Worm (Caenorhabditis elegans) whole organism, L1 larva: ENCODE measurements around the gene C01G10.6.
A peak's percentile ranks its signal among the peaks of the same experiment; 100 is the strongest.

Source experiments
- C16A3.4 ChIP-seq: fragments of 150-350 bp; optimal IDR thresholded peaks from 2 replicates; lab custom pipeline; 2014; ENCODE audit warnings: missing biosample characterization, missing genetic modification characterization
- F16B12.6 ChIP-seq: fragments of 150-350 bp; optimal IDR thresholded peaks from 2 replicates; lab custom pipeline; 2014; ENCODE audit warnings: missing biosample characterization, missing genetic modification characterization
- aha-1 ChIP-seq: fragments of 150-350 bp; optimal IDR thresholded peaks from 2 replicates; lab custom pipeline; 2014; ENCODE audit warnings: missing biosample characterization, missing genetic modification characterization
- aly-2 ChIP-seq: fragments of 150-350 bp; optimal IDR thresholded peaks from 2 replicates; lab custom pipeline; 2014; ENCODE audit warnings: missing biosample characterization, missing genetic modification characterization
- blmp-1 ChIP-seq: fragments of 150-350 bp; optimal IDR thresholded peaks from 2 replicates; lab custom pipeline; 2014; ENCODE audit warnings: missing biosample characterization, missing genetic modification characterization
- ceh-8 ChIP-seq: fragments of 200-800 bp; sonication (Bioruptor generic); optimal IDR thresholded peaks from 2 replicates; lab custom pipeline; 2018; ENCODE audit warnings: mild to moderate bottlenecking, missing genetic modification characterization, moderate library complexity, missing compliant biosample characterization
- ceh-90 ChIP-seq: sonication (generic microtip); optimal IDR thresholded peaks from 2 replicates; lab custom pipeline; 2016; ENCODE audit warnings: missing genetic modification characterization, missing compliant biosample characterization
- ces-1 ChIP-seq: fragments of 150-350 bp; optimal IDR thresholded peaks from 2 replicates; lab custom pipeline; 2014; ENCODE audit warnings: missing biosample characterization, missing genetic modification reagents, missing genetic modification characterization
- dpl-1 ChIP-seq, 3 experiments: fragments of 150-350 bp in 2 of 3; sonication (generic microtip) in 1 of 3; optimal IDR thresholded peaks; 2 replicates each; lab custom pipeline; 2014 to 2017; ENCODE audit warnings: missing biosample characterization in 3 of 3, missing genetic modification characterization in 3 of 3, missing genetic modification reagents in 3 of 3
- efl-1 ChIP-seq, 4 experiments: fragments of 150-350 bp; optimal IDR thresholded peaks in 3 of 4; peaks in 1 of 4; 1 replicate in 1 of 4; 2 replicates in 3 of 4; lab custom pipeline; 2014; ENCODE audit warnings: missing biosample characterization in 2 of 4, missing genetic modification characterization in 2 of 4, missing genetic modification reagents in 2 of 4
- egl-13 ChIP-seq: sonication (generic microtip); optimal IDR thresholded peaks from 2 replicates; lab custom pipeline; 2016; ENCODE audit warnings: missing genotype, missing genetic modification reagents, missing genetic modification characterization, missing compliant biosample characterization
- fkh-8 ChIP-seq: sonication (generic microtip); optimal IDR thresholded peaks from 2 replicates; lab custom pipeline; 2016; ENCODE audit warnings: mild to moderate bottlenecking, missing genetic modification characterization, missing compliant biosample characterization
- grh-1 ChIP-seq: fragments of 200-800 bp; sonication (Bioruptor generic); IDR thresholded peaks from 2 replicates; pipeline ENCODE4 v1.3.6; 2022; ENCODE audit warnings: missing genetic modification reagents, missing genetic modification characterization, missing compliant biosample characterization
- isw-1 ChIP-seq: fragments of 200-800 bp; sonication (Bioruptor generic); IDR thresholded peaks from 2 replicates; pipeline ENCODE4 v1.3.6; 2022; ENCODE audit warnings: missing genetic modification characterization, missing compliant biosample characterization
- jun-1 ChIP-seq: fragments of 150-350 bp; optimal IDR thresholded peaks from 2 replicates; lab custom pipeline; 2014; ENCODE audit warnings: missing biosample characterization, missing genetic modification reagents, missing genetic modification characterization
- lin-13 ChIP-seq: fragments of 150-350 bp; optimal IDR thresholded peaks from 2 replicates; lab custom pipeline; 2014; ENCODE audit warnings: missing biosample characterization, missing genetic modification reagents, missing genetic modification characterization
- lir-3 ChIP-seq: sonication (generic microtip); optimal IDR thresholded peaks from 2 replicates; lab custom pipeline; 2016; ENCODE audit warnings: mild to moderate bottlenecking, missing genetic modification characterization, moderate library complexity, missing compliant biosample characterization; ENCODE audit not compliant: poor library complexity
- mdl-1 ChIP-seq, 2 experiments: fragments of 150-350 bp; optimal IDR thresholded peaks; 2 replicates each; lab custom pipeline; 2014 to 2017; ENCODE audit warnings: missing biosample characterization in 2 of 2, missing genetic modification characterization in 2 of 2, inconsistent platforms in 1 of 2
- nhr-11 ChIP-seq: fragments of 150-350 bp; optimal IDR thresholded peaks from 2 replicates; lab custom pipeline; 2014; ENCODE audit warnings: missing biosample characterization, missing genetic modification characterization
- nhr-12 ChIP-seq: sonication (generic microtip); optimal IDR thresholded peaks from 2 replicates; lab custom pipeline; 2017; ENCODE audit warnings: missing biosample characterization, missing genetic modification characterization
- nhr-28 ChIP-seq: fragments of 150-350 bp; optimal IDR thresholded peaks from 2 replicates; lab custom pipeline; 2014; ENCODE audit warnings: missing biosample characterization, missing genetic modification characterization
- nhr-47 ChIP-seq: sonication (generic microtip); optimal IDR thresholded peaks from 2 replicates; lab custom pipeline; 2016; ENCODE audit warnings: mild to moderate bottlenecking, missing genetic modification characterization, moderate library complexity, missing compliant biosample characterization
- nhr-71 ChIP-seq: sonication (generic microtip); optimal IDR thresholded peaks from 2 replicates; lab custom pipeline; 2016; ENCODE audit warnings: mild to moderate bottlenecking, missing genetic modification characterization, moderate library complexity, missing compliant biosample characterization
- nhr-84 ChIP-seq: sonication (generic microtip); optimal IDR thresholded peaks from 2 replicates; lab custom pipeline; 2017; ENCODE audit warnings: missing biosample characterization, missing genetic modification characterization
- nhr-85 ChIP-seq: sonication (generic microtip); peaks from one replicate; lab custom pipeline; 2016; ENCODE audit warnings: missing genetic modification characterization, inconsistent platforms, missing compliant biosample characterization
- skn-1 ChIP-seq: fragments of 150-350 bp; optimal IDR thresholded peaks from 2 replicates; lab custom pipeline; 2014; ENCODE audit warnings: missing biosample characterization, missing genetic modification characterization
- snpc-4 ChIP-seq: fragments of 150-350 bp; optimal IDR thresholded peaks from 2 replicates; lab custom pipeline; 2014; ENCODE audit warnings: missing biosample characterization, missing genetic modification characterization
- snu-23 ChIP-seq: sonication (generic microtip); optimal IDR thresholded peaks from 2 replicates; lab custom pipeline; 2016; ENCODE audit warnings: missing genetic modification characterization, missing compliant biosample characterization
- sox-4 ChIP-seq: sonication (generic microtip); optimal IDR thresholded peaks from 2 replicates; lab custom pipeline; 2016; ENCODE audit warnings: missing genetic modification characterization, missing compliant biosample characterization
- sptf-1 ChIP-seq: fragments of 150-350 bp; optimal IDR thresholded peaks from 2 replicates; lab custom pipeline; 2014; ENCODE audit warnings: missing biosample characterization, missing genetic modification characterization
- sup-37 ChIP-seq: fragments of 200-800 bp; sonication (Bioruptor generic); optimal IDR thresholded peaks from 2 replicates; lab custom pipeline; 2018; ENCODE audit warnings: mild to moderate bottlenecking, missing genetic modification characterization, missing compliant biosample characterization
- swsn-7 ChIP-seq: sonication (generic microtip); optimal IDR thresholded peaks from 2 replicates; lab custom pipeline; 2016; ENCODE audit warnings: missing genetic modification characterization, missing compliant biosample characterization
- unc-62 ChIP-seq: fragments of 150-350 bp; optimal IDR thresholded peaks from 2 replicates; lab custom pipeline; 2014; ENCODE audit warnings: missing biosample characterization, missing genetic modification reagents, missing genetic modification characterization
- unc-86 ChIP-seq: sonication (generic microtip); optimal IDR thresholded peaks from 2 replicates; lab custom pipeline; 2016; ENCODE audit warnings: missing genetic modification characterization, missing compliant biosample characterization
- vab-15 ChIP-seq: sonication (generic microtip); optimal IDR thresholded peaks from 2 replicates; lab custom pipeline; 2017; ENCODE audit warnings: missing genotype, mild to moderate bottlenecking, missing genetic modification characterization, missing compliant biosample characterization
- zag-1 ChIP-seq: fragments of 150-350 bp; optimal IDR thresholded peaks from 2 replicates; lab custom pipeline; 2014; ENCODE audit warnings: missing biosample characterization, missing genetic modification characterization

Gene C01G10.6

DNA sequence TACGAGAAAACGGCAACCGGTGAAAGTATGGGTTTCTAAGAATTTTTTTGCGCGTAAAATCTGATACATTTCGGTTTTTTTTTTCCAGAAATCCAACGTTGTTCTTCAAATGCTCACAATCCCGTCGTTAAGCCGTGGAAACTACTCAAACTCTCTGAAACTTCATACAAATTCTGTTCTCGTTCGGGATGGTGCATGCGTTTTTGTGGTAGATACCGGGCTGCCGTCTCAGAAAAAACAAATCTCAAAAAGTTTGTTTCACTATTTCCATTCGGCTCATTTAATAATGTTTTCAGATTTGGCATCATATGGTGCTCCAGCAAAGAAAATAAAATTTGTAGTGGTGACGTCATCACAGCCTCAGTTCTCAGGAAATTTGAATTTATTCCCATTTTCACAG is 32.7 kb upstream of the C01G10.6 start:
- TF ChIP-seq sptf-1 (no peak), ceh-90 (tag; lab: Kevin White, UChicago) (no peak), fkh-8 (tag; lab: Kevin White, UChicago) (no peak), vab-15 (tag; lab: Kevin White, UChicago) (no peak), nhr-84 (tag; lab: Kevin White, UChicago) (no peak), nhr-28 (tag; lab: Kevin White, UChicago) (no peak), isw-1 (GFP tag; lab: Robert Waterston, UW) (no peak), unc-62 (no peak), sox-4 (tag; lab: Kevin White, UChicago) (no peak), nhr-47 (tag; lab: Kevin White, UChicago) (no peak), F16B12.6 (tag; lab: Kevin White, UChicago) (no peak), ces-1 (GFP tag; lab: Kevin White, UChicago) (no peak), skn-1 (tag; lab: Kevin White, UChicago) (no peak), nhr-71 (no peak), swsn-7 (tag; lab: Kevin White, UChicago) (no peak), aha-1 (tag; lab: Kevin White, UChicago) (no peak)

DNA sequence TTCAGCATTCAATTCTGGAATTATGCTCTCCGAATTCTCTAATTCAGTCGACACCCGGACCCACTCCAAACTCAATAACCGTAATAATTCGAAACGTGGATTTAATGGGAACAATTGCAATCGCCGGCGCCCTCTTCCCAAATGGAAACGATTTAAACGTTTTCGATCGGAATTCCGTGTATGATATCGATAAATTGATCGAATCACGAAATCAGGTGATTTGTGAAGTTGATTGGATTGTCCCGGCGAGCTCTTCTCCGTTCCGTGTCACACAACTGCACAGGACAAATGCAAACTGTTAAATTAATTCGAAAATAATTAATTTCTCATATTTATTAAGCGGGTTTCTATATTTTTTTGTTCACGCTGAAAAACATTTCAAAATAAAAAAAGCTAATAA is 31.6 kb upstream of the C01G10.6 start, which contains the start of gene C25D7.16:
TSS of gene C25D7.16 (plus strand) at position 301 of the 400 bp plus-strand sequence.
- TF ChIP-seq efl-1 (optimal IDR thresholded peaks at IDR 0.05; lab: Kevin White, UChicago) (no peak), efl-1 (GFP tag; optimal IDR thresholded peaks at IDR 0.05 in 1 of 2; lab: Kevin White, UChicago) (peak in 1 of 2 experiments; percentile 49), snu-23 (no peak)

DNA sequence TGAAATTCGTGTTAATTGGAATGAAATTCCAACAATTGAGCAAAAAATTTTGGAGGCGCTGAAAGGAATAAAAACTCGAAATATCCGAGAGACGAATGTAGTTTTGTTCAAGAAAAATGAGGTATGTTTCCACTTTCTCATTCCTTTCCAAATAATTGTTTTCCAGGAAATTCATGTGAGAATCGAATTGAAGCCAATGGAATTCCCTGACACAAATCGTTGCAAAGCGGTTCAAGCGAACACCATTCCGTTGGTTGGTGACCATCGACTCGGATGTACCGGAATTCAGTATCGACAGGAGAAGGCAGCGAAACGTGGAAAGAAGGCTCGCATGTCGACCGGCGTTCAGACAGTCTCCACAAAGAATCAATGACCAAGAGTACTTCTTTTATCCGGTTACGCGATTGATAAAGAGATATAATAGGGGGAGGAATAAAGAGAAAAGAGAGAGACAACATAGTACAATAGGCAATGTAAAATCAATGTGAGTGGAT is 31.1 kb upstream of the C01G10.6 start:
- TF ChIP-seq jun-1 (tag; lab: Kevin White, UChicago) (no peak), dpl-1 (GFP tag; optimal IDR thresholded peaks at IDR 0.05; lab: Kevin White, UChicago) (no peak), unc-86 (tag; lab: Kevin White, UChicago) (no peak), aly-2 (tag; lab: Kevin White, UChicago) (no peak), fkh-8 (tag; lab: Kevin White, UChicago) (no peak), aha-1 (tag; lab: Kevin White, UChicago) (no peak), snpc-4 (tag; lab: Kevin White, UChicago) (no peak), ceh-8 (GFP tag; lab: Kevin White, UChicago) (no peak), lir-3 (tag; lab: Kevin White, UChicago) (no peak)

DNA sequence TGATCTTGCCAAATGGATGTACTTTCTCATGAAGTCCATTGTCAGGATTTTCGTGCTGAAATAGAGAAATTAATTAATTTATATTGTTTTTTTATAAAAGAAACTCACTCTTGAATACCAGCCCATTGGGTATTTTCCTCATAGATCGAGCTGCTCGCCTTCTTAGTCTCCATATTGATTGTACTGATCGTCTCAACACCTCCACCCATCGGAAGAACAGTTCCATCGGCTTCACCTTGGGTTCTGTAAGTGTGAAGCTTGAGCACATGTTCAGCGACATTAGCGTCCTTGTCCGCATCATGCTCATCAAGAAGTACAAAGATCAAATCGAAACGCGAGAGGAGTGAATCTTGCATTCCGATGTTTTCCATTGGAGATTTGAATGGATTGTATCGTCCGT is 29.7 kb upstream of the C01G10.6 start:
- no peak for TF ChIP-seq lin-13 (GFP tag; lab: Kevin White, UChicago)
- no peak for TF ChIP-seq snu-23
- no peak for TF ChIP-seq isw-1 (GFP tag; lab: Robert Waterston, UW)
- TF ChIP-seq nhr-12 = no peak
- TF ChIP-seq egl-13 (tag; lab: Kevin White, UChicago) = no peak
- no peak for TF ChIP-seq mdl-1 (tag; optimal IDR thresholded peaks at IDR 0.05; lab: Kevin White, UChicago)
- no peak for TF ChIP-seq zag-1 (tag; lab: Kevin White, UChicago)

DNA sequence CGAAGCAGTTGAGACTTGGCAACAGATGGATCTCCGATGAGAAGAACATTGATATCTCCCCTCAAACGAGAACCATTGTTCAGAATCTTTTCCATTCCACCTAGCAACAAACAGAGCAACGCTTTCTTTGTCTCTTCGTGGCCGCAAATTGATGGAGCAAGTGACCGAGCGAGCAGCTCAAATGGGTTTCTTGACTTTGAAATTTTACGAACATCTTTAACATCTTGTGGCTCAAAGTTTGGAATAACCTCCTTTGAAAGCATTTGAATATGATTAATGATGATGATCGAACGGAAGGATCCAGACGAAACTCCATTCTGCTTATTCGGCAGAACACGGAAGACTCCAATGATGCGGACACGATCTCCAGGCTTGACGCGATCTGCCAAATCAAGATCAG is 29.0 kb upstream of the C01G10.6 start:
- TF ChIP-seq nhr-85 (tag; lab: Kevin White, UChicago) = peak; percentile 34
- TF ChIP-seq sup-37 (GFP tag; lab: Kevin White, UChicago) = no peak
- TF ChIP-seq nhr-11 (tag; lab: Kevin White, UChicago) = no peak

DNA sequence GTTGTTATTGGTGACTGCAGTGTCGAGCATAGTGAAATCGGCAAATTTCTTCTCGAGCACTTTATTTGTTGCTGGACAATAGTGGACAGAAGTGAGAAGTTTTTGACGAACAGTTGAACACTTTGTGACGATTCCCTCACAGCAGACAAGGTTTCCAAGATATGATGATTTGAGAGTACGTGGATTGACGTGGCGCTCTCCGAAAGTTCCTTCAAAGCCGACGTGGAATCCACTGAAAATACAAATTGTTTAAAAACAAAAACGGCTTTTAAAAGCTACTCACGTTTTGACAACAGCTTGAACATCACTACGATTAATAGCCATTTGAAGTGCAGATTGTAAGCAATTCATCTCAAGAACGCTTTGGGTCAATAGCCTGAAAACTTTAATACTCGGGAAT is 28.5 kb upstream of the C01G10.6 start:
- 0 out of 2 replicates have a peak, but pooled peaks have one; percentile 2 for TF ChIP-seq grh-1 (GFP tag; lab: Robert Waterston, UW)
- no peak for TF ChIP-seq C16A3.4 (tag; lab: Kevin White, UChicago)
- TF ChIP-seq blmp-1 (tag; lab: Kevin White, UChicago) = no peak
- no peak for TF ChIP-seq efl-1 (optimal IDR thresholded peaks at IDR 0.05; lab: Kevin White, UChicago)
- peak in 1 of 2 experiments; percentile 87 for TF ChIP-seq efl-1 (GFP tag; optimal IDR thresholded peaks at IDR 0.05 in 1 of 2; lab: Kevin White, UChicago)
